Fruit fly (Drosophila melanogaster) whole organism, embryonic: ENCODE data around the gene Ugt301D1.

ENCODE experiments used
- CG17359 ChIP-seq: fragments of 200-800 bp; sonication (Bioruptor generic); optimal IDR thresholded peaks from 3 replicates; lab custom pipeline; 2018; ENCODE audit warnings: missing biosample characterization, mild to moderate bottlenecking, missing genetic modification characterization, moderate library complexity
- CG18262 ChIP-seq: fragments of 200-800 bp; optimal IDR thresholded peaks from 3 replicates; lab custom pipeline; 2019; ENCODE audit warnings: missing biosample characterization, mild to moderate bottlenecking, missing genetic modification characterization, moderate library complexity
- CG1832 ChIP-seq: fragments of 200-800 bp; sonication (Bioruptor generic); optimal IDR thresholded peaks from 2 replicates; lab custom pipeline; 2017; ENCODE audit warnings: missing biosample characterization, mild to moderate bottlenecking, missing genetic modification characterization, inconsistent platforms
- CG2129 ChIP-seq: fragments of 200-800 bp; sonication (Bioruptor generic); IDR thresholded peaks from 2 replicates; pipeline ENCODE4 v1.3.6; 2022; ENCODE audit warnings: missing biosample characterization, missing genetic modification characterization; ENCODE audit not compliant: partially characterized antibody
- CG3838 ChIP-seq: fragments of 200-800 bp; sonication (Bioruptor generic); optimal IDR thresholded peaks from 3 replicates; lab custom pipeline; 2016; ENCODE audit warnings: missing biosample characterization, missing genetic modification characterization
- CG6765 ChIP-seq: fragments of 200-800 bp; sonication (Bioruptor generic); optimal IDR thresholded peaks from 3 replicates; lab custom pipeline; 2017; ENCODE audit warnings: missing biosample characterization, mild to moderate bottlenecking, missing genetic modification characterization
- Hand ChIP-seq: fragments of 200-800 bp; sonication (Bioruptor generic); optimal IDR thresholded peaks from 2 replicates; lab custom pipeline; 2017; ENCODE audit warnings: mild to moderate bottlenecking, missing biosample characterization, missing genetic modification reagents, missing genetic modification characterization
- Neu2 ChIP-seq: fragments of 200-800 bp; sonication (Bioruptor generic); optimal IDR thresholded peaks from 3 replicates; lab custom pipeline; 2016; ENCODE audit warnings: missing biosample characterization, missing genetic modification characterization, borderline replicate concordance
- Rx ChIP-seq: fragments of 200-800 bp; sonication (Bioruptor generic); IDR thresholded peaks from 2 replicates; pipeline ENCODE4 v1.3.6; 2022; ENCODE audit warnings: missing biosample characterization, missing genetic modification characterization
- dan ChIP-seq: fragments of 200-800 bp; sonication (Bioruptor generic); IDR thresholded peaks from 2 replicates; pipeline ENCODE4 v1.3.6; 2022; ENCODE audit warnings: missing biosample characterization, missing genetic modification characterization
- dm ChIP-seq: fragments of 200-800 bp; sonication (Bioruptor generic); optimal IDR thresholded peaks from 3 replicates; lab custom pipeline; 2016; ENCODE audit warnings: missing biosample characterization, missing genetic modification characterization
- usp ChIP-seq: fragments of >200 bp; optimal IDR thresholded peaks from 2 replicates; lab custom pipeline; 2017; ENCODE audit warnings: missing biosample characterization, missing genetic modification characterization
- vnd ChIP-seq: fragments of 200-800 bp; sonication (Bioruptor generic); IDR thresholded peaks from 3 replicates; pipeline ENCODE4 v1.3.6; 2022; ENCODE audit warnings: missing biosample characterization, missing genetic modification characterization; ENCODE audit not compliant: partially characterized antibody

DNA sequence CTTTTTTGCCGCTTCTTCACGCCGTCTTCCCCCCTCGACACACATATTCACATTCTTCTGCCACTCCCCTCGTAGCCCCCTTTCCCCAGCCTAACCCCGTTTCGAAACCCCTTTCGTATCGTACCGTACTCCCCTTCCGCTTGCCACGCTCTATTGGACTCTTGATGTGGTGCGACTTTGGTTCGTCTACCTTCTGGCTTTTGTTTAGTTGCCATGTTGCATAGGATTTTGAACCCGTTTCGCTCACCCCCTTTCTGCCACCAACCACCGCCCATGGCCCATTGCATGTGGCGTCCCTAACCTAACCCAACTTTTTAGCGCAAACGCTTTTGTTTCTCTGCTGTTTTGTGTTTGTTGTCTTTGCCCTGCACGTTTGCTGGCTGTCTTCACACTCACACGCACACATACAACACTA, 45.2 kb upstream of the Ugt301D1 start:
- TF ChIP-seq Rx (GFP tag; lab: Robert Waterston, UW) (no peak), CG3838 (GFP tag; lab: Kevin White, UChicago) (no peak), usp (GFP tag; lab: Kevin White, UChicago) (no peak), CG6765 (GFP tag; lab: Kevin White, UChicago) (no peak), Hand (GFP tag; lab: Kevin White, UChicago) (no peak), dan (GFP tag; lab: Robert Waterston, UW) (no peak), Neu2 (GFP tag; lab: Kevin White, UChicago) (no peak), CG1832 (GFP tag; lab: Kevin White, UChicago) (no peak), dm (GFP tag; lab: Kevin White, UChicago) (no peak), CG2129 (no peak), CG18262 (tag; lab: Kevin White, UChicago) (no peak), vnd (no peak), CG17359 (no peak)
